Worm (Caenorhabditis elegans) whole organism, L4 larva: ENCODE data around the gene F32D8.8.

ENCODE experiments used
- R02D3.7 ChIP-seq: fragments of 150-350 bp; sonication (generic microtip); optimal IDR thresholded peaks from 3 replicates; lab custom pipeline; 2014; ENCODE audit warnings: missing biosample characterization, missing genetic modification characterization
- aha-1 ChIP-seq: fragments of 150-350 bp; peaks from one replicate; lab custom pipeline; 2014; ENCODE audit warnings: missing biosample characterization, missing genetic modification characterization

- TF ChIP-seq aha-1 (tag; lab: Kevin White, UChicago): peak; percentile 56
- no peak for TF ChIP-seq R02D3.7
These were observed 11.6 kb downstream of the F32D8.8 start, which contains the start of gene F32D8.12 for ce11 chrV:10890980-10891379.
